Worm (Caenorhabditis elegans) whole organism, midembryonic: ENCODE measurements around the gene Y39A1A.2.

Source experiments
- flt-1 ChIP-seq: fragments of 200-800 bp; sonication (Bioruptor generic); IDR thresholded peaks from 2 replicates; pipeline ENCODE4 v1.3.6; 2022; ENCODE audit warnings: missing genetic modification characterization, missing compliant biosample characterization
- med-1 ChIP-seq: sonication (generic microtip); optimal IDR thresholded peaks from 2 replicates; lab custom pipeline; 2017; ENCODE audit warnings: missing genetic modification characterization, mild to moderate bottlenecking, missing compliant biosample characterization, antibody characterized with exemption, missing genetic modification reagents; ENCODE audit not compliant: insufficient read depth
- tab-1 ChIP-seq: fragments of 200-800 bp; sonication (Bioruptor generic); IDR thresholded peaks from 2 replicates; pipeline ENCODE4 v1.3.6; 2022; ENCODE audit warnings: missing genetic modification characterization, missing compliant biosample characterization

ce11 chrIII:10586243-10586642 is 17.1 kb downstream of the Y39A1A.2 start, which contains the start of gene Y45F3A.5:
- TF ChIP-seq tab-1 (no peak), flt-1 (GFP tag; lab: Robert Waterston, UW) (no peak), med-1 (GFP tag; lab: Kevin White, UChicago) (no peak)
